Fruit fly (Drosophila melanogaster) whole organism, embryonic: ENCODE results near the gene CG32259.

Experiments
- Abd-B ChIP-seq: fragments of 200-800 bp; sonication (Bioruptor generic); optimal IDR thresholded peaks from 2 replicates; lab custom pipeline; 2018; ENCODE audit warnings: missing biosample characterization, mild to moderate bottlenecking, missing genetic modification characterization, moderate library complexity
- B-H2 ChIP-seq: fragments of 200-800 bp; sonication (Bioruptor generic); optimal IDR thresholded peaks from 2 replicates; lab custom pipeline; 2018; ENCODE audit warnings: missing biosample characterization, mild to moderate bottlenecking, missing genetic modification characterization
- BEAF-32 ChIP-seq: fragments of 200-800 bp; sonication (Bioruptor generic); optimal IDR thresholded peaks from 3 replicates; lab custom pipeline; 2017; ENCODE audit warnings: missing biosample characterization, missing genetic modification characterization, mild to moderate bottlenecking, moderate library complexity, missing genetic modification reagents
- BtbVII ChIP-seq: fragments of 200-800 bp; sonication (Bioruptor generic); optimal IDR thresholded peaks from 3 replicates; lab custom pipeline; 2017; ENCODE audit warnings: missing biosample characterization, mild to moderate bottlenecking, missing genetic modification characterization
- CG10267 ChIP-seq: fragments of 200-800 bp; sonication (Bioruptor generic); optimal IDR thresholded peaks from 2 replicates; lab custom pipeline; 2018; ENCODE audit warnings: missing biosample characterization, mild to moderate bottlenecking, missing genetic modification characterization, moderate library complexity
- CG10543 ChIP-seq: fragments of 200-800 bp; sonication (Bioruptor generic); optimal IDR thresholded peaks from 3 replicates; lab custom pipeline; 2017; ENCODE audit warnings: missing biosample characterization, mild to moderate bottlenecking, missing genetic modification characterization, moderate library complexity
- CG11696 ChIP-seq: fragments of 200-800 bp; sonication (Bioruptor generic); IDR thresholded peaks from 2 replicates; pipeline ENCODE4 v1.3.6; 2022; ENCODE audit warnings: missing biosample characterization, missing genetic modification characterization
- CG13287 ChIP-seq: fragments of 200-800 bp; sonication (Bioruptor generic); IDR thresholded peaks from 2 replicates; pipeline ENCODE4 v1.3.6; 2022; ENCODE audit warnings: missing biosample characterization, missing genetic modification characterization; ENCODE audit not compliant: partially characterized antibody
- CG17186 ChIP-seq: fragments of 200-800 bp; sonication (Bioruptor generic); optimal IDR thresholded peaks from 3 replicates; lab custom pipeline; 2017; ENCODE audit warnings: missing biosample characterization, missing genetic modification reagents, missing genetic modification characterization
- CG17912 ChIP-seq: fragments of 200-800 bp; sonication (Bioruptor generic); optimal IDR thresholded peaks from 2 replicates; lab custom pipeline; 2018; ENCODE audit warnings: missing biosample characterization, mild to moderate bottlenecking, missing genetic modification characterization
- CG18619 ChIP-seq: fragments of 200-800 bp; sonication (Bioruptor generic); optimal IDR thresholded peaks from 3 replicates; lab custom pipeline; 2017; ENCODE audit warnings: missing biosample characterization, mild to moderate bottlenecking, missing genetic modification characterization
- CG32772 ChIP-seq: fragments of 200-800 bp; sonication (Bioruptor generic); IDR thresholded peaks from 2 replicates; pipeline ENCODE4 v1.3.6; 2022; ENCODE audit warnings: missing biosample characterization, missing genetic modification characterization
- CG3281 ChIP-seq: fragments of 200-800 bp; sonication (Bioruptor generic); optimal IDR thresholded peaks from 3 replicates; lab custom pipeline; 2017; ENCODE audit warnings: missing biosample characterization, mild to moderate bottlenecking, missing genetic modification characterization
- CG34422 ChIP-seq: fragments of 200-800 bp; sonication (Bioruptor generic); IDR thresholded peaks from 3 replicates; pipeline ENCODE4 v1.3.6; 2022; ENCODE audit warnings: missing biosample characterization, missing genetic modification characterization
- CG4328 ChIP-seq: fragments of 200-800 bp; sonication (Bioruptor generic); optimal IDR thresholded peaks from 3 replicates; lab custom pipeline; 2017; ENCODE audit warnings: missing biosample characterization, missing genetic modification reagents, missing genetic modification characterization
- CG4404 ChIP-seq: fragments of 200-800 bp; sonication (Bioruptor generic); IDR thresholded peaks from 2 replicates; pipeline ENCODE4 v1.3.6; 2022; ENCODE audit warnings: missing biosample characterization, missing genetic modification characterization
- CG6689 ChIP-seq: fragments of 200-800 bp; sonication (Bioruptor generic); IDR thresholded peaks from 2 replicates; pipeline ENCODE4 v1.3.6; 2022; ENCODE audit warnings: missing biosample characterization, missing genetic modification characterization
- CG6813 ChIP-seq: fragments of 200-800 bp; sonication (Bioruptor generic); optimal IDR thresholded peaks from 2 replicates; lab custom pipeline; 2017; ENCODE audit warnings: missing biosample characterization, missing genetic modification characterization, mild to moderate bottlenecking, moderate library complexity, missing genetic modification reagents
- CG8281 ChIP-seq: fragments of 200-800 bp; sonication (Bioruptor generic); optimal IDR thresholded peaks from 2 replicates; lab custom pipeline; 2018; ENCODE audit warnings: missing biosample characterization, mild to moderate bottlenecking, missing genetic modification characterization, moderate library complexity
- CG8388 ChIP-seq: fragments of 200-800 bp; sonication (Bioruptor generic); optimal IDR thresholded peaks from 2 replicates; lab custom pipeline; 2019; ENCODE audit warnings: missing biosample characterization, mild to moderate bottlenecking, missing genetic modification characterization, moderate library complexity
- Ets97D ChIP-seq: fragments of 200-800 bp; sonication (Bioruptor generic); optimal IDR thresholded peaks from 3 replicates; lab custom pipeline; 2016; ENCODE audit warnings: missing biosample characterization, missing genetic modification characterization
- Fer3 ChIP-seq: fragments of 200-800 bp; sonication (Bioruptor generic); optimal IDR thresholded peaks from 2 replicates; lab custom pipeline; 2018; ENCODE audit warnings: missing biosample characterization, mild to moderate bottlenecking, missing genetic modification characterization, moderate library complexity
- HHEX ChIP-seq: fragments of 200-800 bp; sonication (Bioruptor generic); optimal IDR thresholded peaks from 3 replicates; lab custom pipeline; 2017; ENCODE audit warnings: missing biosample characterization, mild to moderate bottlenecking, missing genetic modification characterization, missing genetic modification reagents
- Hr78 ChIP-seq, 2 experiments: fragments of 200-800 bp in 1 of 2; fragments of >200 bp in 1 of 2; sonication (Bioruptor generic) in 1 of 2; optimal IDR thresholded peaks; 2 replicates each; lab custom pipeline; 2017 to 2019; ENCODE audit warnings: missing biosample characterization in 2 of 2, missing genetic modification characterization in 2 of 2, mild to moderate bottlenecking in 1 of 2, moderate library complexity in 1 of 2
- NfI ChIP-seq: fragments of 200-800 bp; sonication (Bioruptor generic); optimal IDR thresholded peaks from 3 replicates; lab custom pipeline; 2018; ENCODE audit warnings: missing biosample characterization, mild to moderate bottlenecking, missing genetic modification characterization, moderate library complexity
- Pdp1 ChIP-seq, 2 experiments: fragments of 200-800 bp; sonication (Bioruptor generic); optimal IDR thresholded peaks; 3 replicates each; lab custom pipeline; 2016; ENCODE audit warnings: missing biosample characterization in 2 of 2, missing genetic modification characterization in 2 of 2, mild to moderate bottlenecking in 1 of 2, moderate library complexity in 1 of 2
- Ssrp ChIP-seq: fragments of 200-800 bp; sonication (Bioruptor generic); optimal IDR thresholded peaks from 2 replicates; lab custom pipeline; 2018; ENCODE audit warnings: missing biosample characterization, mild to moderate bottlenecking, missing genetic modification characterization, moderate library complexity
- cad ChIP-seq: fragments of >200 bp; optimal IDR thresholded peaks from 2 replicates; lab custom pipeline; 2017; ENCODE audit warnings: missing biosample characterization, missing genetic modification characterization
- disco-r ChIP-seq: fragments of 200-800 bp; sonication (Bioruptor generic); optimal IDR thresholded peaks from 2 replicates; lab custom pipeline; 2016; ENCODE audit warnings: missing biosample characterization, missing genetic modification characterization
- ems ChIP-seq: fragments of 200-800 bp; sonication (Bioruptor generic); optimal IDR thresholded peaks from 3 replicates; lab custom pipeline; 2016; ENCODE audit warnings: missing biosample characterization, missing genetic modification characterization
- exex ChIP-seq: fragments of 200-800 bp; sonication (Bioruptor generic); optimal IDR thresholded peaks from 4 replicates; lab custom pipeline; 2018; ENCODE audit warnings: missing biosample characterization, mild to moderate bottlenecking, missing genetic modification characterization, moderate library complexity
- ftz-f1 ChIP-seq: fragments of 200-800 bp; sonication (Bioruptor generic); optimal IDR thresholded peaks from 2 replicates; lab custom pipeline; 2016; ENCODE audit warnings: missing biosample characterization, missing genetic modification characterization
- gt ChIP-seq: fragments of 200-800 bp; sonication (Bioruptor generic); IDR thresholded peaks from 2 replicates; pipeline ENCODE4 v1.3.6; 2022; ENCODE audit warnings: missing biosample characterization, missing genetic modification characterization
- hth ChIP-seq: fragments of >200 bp; optimal IDR thresholded peaks from 2 replicates; lab custom pipeline; 2017; ENCODE audit warnings: inconsistent platforms
- kni ChIP-seq: fragments of 200-800 bp; sonication (Bioruptor generic); optimal IDR thresholded peaks from 3 replicates; lab custom pipeline; 2017; ENCODE audit warnings: mild to moderate bottlenecking, missing biosample characterization, missing genetic modification reagents, missing genetic modification characterization
- nmo ChIP-seq: fragments of 200-800 bp; sonication (Bioruptor generic); optimal IDR thresholded peaks from 2 replicates; lab custom pipeline; 2018; ENCODE audit warnings: missing biosample characterization, mild to moderate bottlenecking, missing genetic modification characterization, moderate library complexity
- pros ChIP-seq: fragments of 200-800 bp; sonication (Bioruptor generic); optimal IDR thresholded peaks from 3 replicates; lab custom pipeline; 2019; ENCODE audit warnings: missing biosample characterization, mild to moderate bottlenecking, missing genetic modification characterization, moderate library complexity
- ranshi ChIP-seq: fragments of 200-800 bp; sonication (Bioruptor generic); IDR thresholded peaks from 2 replicates; pipeline ENCODE4 v1.3.6; 2022; ENCODE audit warnings: missing biosample characterization, missing genetic modification characterization
- rib ChIP-seq: fragments of 200-800 bp; sonication (Bioruptor generic); IDR thresholded peaks from 2 replicates; pipeline ENCODE4 v1.3.6; 2022; ENCODE audit warnings: missing biosample characterization, missing genetic modification characterization
- sc ChIP-seq, 3 experiments: fragments of >200 bp in 2 of 3; fragments of 200-800 bp in 1 of 3; sonication (Bioruptor generic) in 1 of 3; optimal IDR thresholded peaks; 2 replicates in 2 of 3; 3 replicates in 1 of 3; lab custom pipeline; 2017; ENCODE audit warnings: mild to moderate bottlenecking in 1 of 3, missing biosample characterization in 1 of 3, missing genetic modification characterization in 1 of 3, missing genetic modification reagents in 1 of 3
- sim ChIP-seq: fragments of 200-800 bp; sonication (Bioruptor generic); IDR thresholded peaks from 2 replicates; pipeline ENCODE4 v1.3.6; 2022; ENCODE audit warnings: missing biosample characterization, missing genetic modification characterization
- sr ChIP-seq: fragments of 200-800 bp; sonication (Bioruptor generic); IDR thresholded peaks from 3 replicates; pipeline ENCODE4 v1.3.6; 2022; ENCODE audit warnings: missing biosample characterization, missing genetic modification characterization
- stc ChIP-seq: fragments of 200-800 bp; sonication (Bioruptor generic); IDR thresholded peaks from 2 replicates; pipeline ENCODE4 v1.3.6; 2022; ENCODE audit warnings: missing biosample characterization, missing genetic modification characterization
- usp ChIP-seq: fragments of >200 bp; optimal IDR thresholded peaks from 2 replicates; lab custom pipeline; 2017; ENCODE audit warnings: missing biosample characterization, missing genetic modification characterization

Gene CG32259

DNA sequence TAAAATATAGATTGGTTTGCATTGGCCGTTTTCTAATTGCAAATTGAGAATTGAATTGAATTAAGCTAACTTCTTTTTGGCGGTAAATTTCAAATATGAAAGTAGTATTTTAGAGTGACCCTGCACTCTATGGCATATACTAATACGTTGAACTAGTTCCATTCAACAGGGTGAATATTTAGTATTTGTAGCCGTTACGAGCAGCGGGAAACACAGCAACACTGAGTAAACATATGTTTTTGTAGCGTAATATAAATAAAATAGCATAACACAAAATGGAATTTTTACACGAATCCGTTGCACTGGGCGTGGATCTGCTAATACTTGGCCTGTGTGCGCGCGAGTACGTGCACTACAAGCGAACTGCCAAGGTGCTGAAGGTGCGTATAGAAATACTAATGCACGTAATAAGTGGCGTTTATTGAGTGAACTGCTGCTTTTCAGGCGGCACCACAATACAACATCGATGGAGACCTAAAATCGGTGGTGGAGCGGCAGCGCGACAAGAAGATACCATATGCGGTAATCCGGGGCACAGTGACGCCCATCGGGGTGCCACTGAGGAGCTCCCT is 47.8 kb upstream of the CG32259 start, which contains the start of gene Mul1 (continued):
- TF ChIP-seq usp (GFP tag; lab: Kevin White, UChicago), result no peak
- TF ChIP-seq CG34422, result no peak
- TF ChIP-seq nmo (GFP tag; lab: Kevin White, UChicago), result peak; percentile 37
- TF ChIP-seq sr (GFP tag; lab: Robert Waterston, UW), result no peak
- TF ChIP-seq CG4328 (GFP tag; lab: Kevin White, UChicago), result no peak
- TF ChIP-seq CG10543, result no peak
- peak; percentile 54; the same call in 1 of the 2 replicates for TF ChIP-seq CG13287 (GFP tag; lab: Robert Waterston, UW)
- TF ChIP-seq CG17186 (GFP tag; lab: Kevin White, UChicago), result peak; percentile 24
- no peak for TF ChIP-seq rib (GFP tag; lab: Robert Waterston, UW)
- no peak for TF ChIP-seq pros (GFP tag; lab: Kevin White, UChicago)
- TF ChIP-seq Ets97D (GFP tag; lab: Kevin White, UChicago), result peak; percentile 43
- TF ChIP-seq kni (GFP tag; lab: Kevin White, UChicago), result no peak
- peak; percentile 36 for TF ChIP-seq BEAF-32 (GFP tag; lab: Kevin White, UChicago)
- TF ChIP-seq NfI (GFP tag; lab: Kevin White, UChicago), result no peak

DNA sequence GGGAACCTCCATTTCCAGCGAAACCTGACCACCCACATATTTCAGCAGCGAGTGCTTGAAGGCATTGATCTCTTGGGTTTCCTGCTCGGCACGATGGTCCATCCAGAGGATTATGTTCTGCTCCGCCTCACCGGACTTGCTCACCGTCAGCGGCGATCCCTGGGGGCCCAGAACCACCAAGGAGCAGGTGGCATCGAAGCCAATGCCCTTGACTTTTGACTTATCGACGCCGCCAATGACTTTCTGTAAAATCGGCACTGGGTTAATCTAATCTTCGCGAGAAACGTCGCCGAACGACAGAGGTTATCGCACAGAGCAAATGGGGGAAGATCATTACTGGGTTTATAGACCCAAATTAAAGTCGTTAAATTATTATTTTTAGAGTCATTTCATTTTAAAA is 44.7 kb upstream of the CG32259 start:
- TF ChIP-seq Hr78 (GFP tag; optimal IDR thresholded peaks at IDR 0.05; lab: Kevin White, UChicago), result peak in 1 of 2 experiments; percentile 13
- no peak for TF ChIP-seq ems
- 0 out of 2 replicates have a peak, but pooled peaks have one; percentile 7 for TF ChIP-seq CG11696
- TF ChIP-seq, all 482 proteins: peak for 2

DNA sequence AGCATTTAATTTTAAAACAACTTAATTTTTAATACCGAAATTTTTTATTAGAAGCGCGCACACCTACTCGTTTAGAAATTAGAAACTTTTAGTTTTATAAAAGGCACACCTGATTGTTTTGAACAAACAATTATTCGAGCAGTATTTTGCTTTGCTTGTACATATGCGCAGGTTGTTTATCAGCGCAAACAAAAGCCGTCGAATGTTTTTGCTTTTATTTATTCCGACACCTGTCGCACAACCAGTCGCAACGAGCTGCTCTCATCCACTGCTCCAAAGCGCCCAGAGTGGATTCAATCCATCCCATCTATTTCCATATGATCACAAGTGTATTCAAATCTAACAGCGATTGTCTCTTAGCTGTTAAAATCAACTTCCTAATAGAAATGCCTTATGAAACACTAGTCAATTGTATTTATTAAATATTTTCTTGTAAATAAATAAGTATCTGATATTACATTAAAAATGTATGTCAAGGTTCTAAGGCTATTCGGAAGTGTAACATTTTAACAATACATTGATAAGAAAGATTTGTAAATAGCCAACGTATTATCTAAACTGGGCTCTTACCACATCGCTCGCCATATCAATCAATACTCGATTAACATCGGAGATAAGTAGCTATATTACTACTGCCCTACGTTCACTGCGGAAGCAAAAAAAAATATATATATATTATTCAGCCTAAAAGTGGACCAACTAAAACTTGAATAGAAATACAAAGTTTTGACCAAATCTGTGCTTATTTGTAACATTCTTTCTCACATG is 43.2 kb upstream of the CG32259 start, which contains the start of gene CG11594:
TSS of gene CG11594 (minus strand) at position 274 of the 768 bp plus-strand sequence.
- TF ChIP-seq hth (lab: Kevin White, UChicago), result no peak
- TF ChIP-seq BtbVII (GFP tag; lab: Kevin White, UChicago), result peak; percentile 68
- TF ChIP-seq ranshi (GFP tag; lab: Robert Waterston, UW), result peak; percentile 46; the same call in 1 of the 2 replicates
- TF ChIP-seq sc (optimal IDR thresholded peaks at IDR 0.05; lab: Kevin White, UChicago), result no peak
- no peak for TF ChIP-seq sc (GFP tag; optimal IDR thresholded peaks at IDR 0.05; lab: Kevin White, UChicago)
- TF ChIP-seq CG8388, result no peak
- peak in 1 of 2 experiments; percentile 27 for TF ChIP-seq Pdp1 (GFP tag; optimal IDR thresholded peaks at IDR 0.05; lab: Kevin White, UChicago)
- peak; percentile 60 for TF ChIP-seq CG3281 (GFP tag; lab: Kevin White, UChicago)
- no peak for TF ChIP-seq cad (GFP tag; lab: Kevin White, UChicago)
- TF ChIP-seq exex, result peak; percentile 95
- peak; percentile 48 for TF ChIP-seq CG6813
- peak; percentile 19 for TF ChIP-seq CG8281 (tag; lab: Kevin White, UChicago)
- no peak for TF ChIP-seq CG4404 (GFP tag; lab: Robert Waterston, UW)
- no peak for TF ChIP-seq sim (GFP tag; lab: Robert Waterston, UW)
- TF ChIP-seq CG6689 (GFP tag; lab: Robert Waterston, UW), result no peak
- TF ChIP-seq stc (GFP tag; lab: Robert Waterston, UW), result 0 out of 2 replicates have a peak, but pooled peaks have one; percentile 12
- peak; percentile 30 for TF ChIP-seq CG17912
- no peak for TF ChIP-seq Abd-B
- no peak for TF ChIP-seq ftz-f1 (GFP tag; lab: Kevin White, UChicago)
- no peak for TF ChIP-seq CG10267 (tag; lab: Kevin White, UChicago)
- no peak for TF ChIP-seq ems
- TF ChIP-seq CG32772 (GFP tag; lab: Robert Waterston, UW), result no peak
- no peak for TF ChIP-seq Ssrp (tag; lab: Kevin White, UChicago)
- no peak for TF ChIP-seq disco-r (GFP tag; lab: Kevin White, UChicago)
- TF ChIP-seq HHEX (GFP tag; lab: Kevin White, UChicago), result peak; percentile 56
- peak; percentile 27 for TF ChIP-seq Fer3 (tag; lab: Kevin White, UChicago)
- TF ChIP-seq CG18619 (GFP tag; lab: Kevin White, UChicago), result peak; percentile 37
- TF ChIP-seq B-H2 (GFP tag; lab: Kevin White, UChicago), result peak; percentile 29
- TF ChIP-seq gt (GFP tag; lab: Robert Waterston, UW), result no peak
